Fruit fly (Drosophila melanogaster) whole organism, wandering third instar larva: ENCODE measurements around the gene tj.

Experiments used
- Abd-B ChIP-seq: fragments of >200 bp; optimal IDR thresholded peaks from 2 replicates; lab custom pipeline; 2017; ENCODE audit warnings: missing biosample characterization, missing genetic modification characterization
- CG32264 ChIP-seq: fragments of 200-800 bp; sonication (Bioruptor generic); optimal IDR thresholded peaks from 2 replicates; lab custom pipeline; 2016; ENCODE audit warnings: missing biosample characterization, missing genetic modification characterization
- CG9705 ChIP-seq: fragments of 200-800 bp; sonication (Bioruptor generic); optimal IDR thresholded peaks from 2 replicates; lab custom pipeline; 2018; ENCODE audit warnings: missing biosample characterization, mild to moderate bottlenecking, missing genetic modification characterization
- CrebA ChIP-seq: fragments of 200-800 bp; sonication (Bioruptor generic); optimal IDR thresholded peaks from 2 replicates; lab custom pipeline; 2016; ENCODE audit warnings: missing biosample characterization, mild to moderate bottlenecking, missing genetic modification characterization, borderline replicate concordance
- Dfd ChIP-seq: fragments of >200 bp; optimal IDR thresholded peaks from 2 replicates; lab custom pipeline; 2017; ENCODE audit warnings: missing biosample characterization, missing genetic modification characterization
- Dif ChIP-seq: fragments of 200-275, 200-300 bp; sonication (Bioruptor generic); optimal IDR thresholded peaks from 2 replicates; lab custom pipeline; 2018; ENCODE audit warnings: missing biosample characterization, missing genetic modification characterization; ENCODE audit not compliant: partially characterized antibody
- GATAd ChIP-seq: sonication (Bioruptor generic); optimal IDR thresholded peaks from 2 replicates; lab custom pipeline; 2016; ENCODE audit warnings: missing biosample characterization, missing genetic modification characterization
- HLH106 ChIP-seq: fragments of 200-800 bp; optimal IDR thresholded peaks from 3 replicates; lab custom pipeline; 2019; ENCODE audit warnings: missing biosample characterization, mild to moderate bottlenecking, missing genetic modification characterization, moderate library complexity
- Hnf4 ChIP-seq: fragments of 200-800 bp; sonication (Bioruptor generic); optimal IDR thresholded peaks from 2 replicates; lab custom pipeline; 2016; ENCODE audit warnings: missing biosample characterization, mild to moderate bottlenecking, missing genetic modification characterization
- Jra ChIP-seq: sonication (Bioruptor generic); optimal IDR thresholded peaks from 2 replicates; lab custom pipeline; 2016; ENCODE audit warnings: missing biosample characterization, missing genetic modification characterization
- Mio ChIP-seq: sonication (Bioruptor generic); optimal IDR thresholded peaks from 2 replicates; lab custom pipeline; 2016; ENCODE audit warnings: missing biosample characterization, missing genetic modification characterization
- Myc ChIP-seq: fragments of >200 bp; optimal IDR thresholded peaks from 2 replicates; lab custom pipeline; 2017
- N ChIP-seq: fragments of >200 bp; optimal IDR thresholded peaks from 2 replicates; lab custom pipeline; 2018; ENCODE audit warnings: missing biosample characterization, missing external identifiers, missing genetic modification characterization
- OdsH ChIP-seq: fragments of 200-800 bp; sonication (Bioruptor generic); optimal IDR thresholded peaks from 2 replicates; lab custom pipeline; 2016; ENCODE audit warnings: missing biosample characterization, mild to moderate bottlenecking, missing genetic modification characterization
- Rel ChIP-seq, 2 experiments: fragments of 200-800 bp; sonication (Bioruptor generic) in 1 of 2; optimal IDR thresholded peaks; 2 replicates in 1 of 2; 3 replicates in 1 of 2; lab custom pipeline; 2016 to 2019; ENCODE audit warnings: mild to moderate bottlenecking in 2 of 2, missing biosample characterization in 2 of 2, missing genetic modification characterization in 2 of 2, moderate library complexity in 1 of 2
- Sp1 ChIP-seq: fragments of 200-800 bp; sonication (Bioruptor generic); optimal IDR thresholded peaks from 3 replicates; lab custom pipeline; 2019; ENCODE audit warnings: missing biosample characterization, mild to moderate bottlenecking, missing genetic modification characterization, moderate library complexity
- brk ChIP-seq: fragments of 200-800 bp; sonication (Bioruptor generic); optimal IDR thresholded peaks from 2 replicates; lab custom pipeline; 2016; ENCODE audit warnings: missing biosample characterization, mild to moderate bottlenecking, missing genetic modification characterization
- dl ChIP-seq, 2 experiments: fragments of 175-275, 200-275 bp in 1 of 2; fragments of 200-275 bp in 1 of 2; sonication (Bioruptor generic); optimal IDR thresholded peaks; lab custom pipeline; 2018; ENCODE audit warnings: mild to moderate bottlenecking in 2 of 2, missing biosample characterization in 2 of 2, missing genetic modification characterization in 2 of 2, moderate library complexity in 2 of 2; ENCODE audit not compliant: partially characterized antibody in 2 of 2, insufficient read depth in 1 of 2
- dmrt93B ChIP-seq: fragments of 200-800 bp; sonication (Bioruptor generic); optimal IDR thresholded peaks from 2 replicates; lab custom pipeline; 2018; ENCODE audit warnings: missing biosample characterization, mild to moderate bottlenecking, missing genetic modification characterization
- dsf ChIP-seq: sonication (Bioruptor generic); optimal IDR thresholded peaks from 2 replicates; lab custom pipeline; 2016; ENCODE audit warnings: missing biosample characterization, missing genetic modification characterization, borderline replicate concordance
- ey ChIP-seq: fragments of 200-800 bp; sonication (Bioruptor generic); optimal IDR thresholded peaks from 2 replicates; lab custom pipeline; 2016; ENCODE audit warnings: missing biosample characterization, missing genetic modification characterization
- foxo ChIP-seq, 2 experiments: fragments of 200-800 bp; sonication (Bioruptor generic); optimal IDR thresholded peaks; 2 replicates in 1 of 2; 3 replicates in 1 of 2; lab custom pipeline; 2016 to 2017; ENCODE audit warnings: missing biosample characterization in 2 of 2, missing genetic modification characterization in 2 of 2
- h ChIP-seq: fragments of 200-800 bp; sonication (Bioruptor generic); optimal IDR thresholded peaks from 3 replicates; lab custom pipeline; 2016; ENCODE audit warnings: missing biosample characterization, mild to moderate bottlenecking, missing genetic modification characterization
- lola ChIP-seq: fragments of >200 bp; optimal IDR thresholded peaks from 2 replicates; lab custom pipeline; 2017; ENCODE audit warnings: missing biosample characterization, missing genetic modification characterization
- pan ChIP-seq: fragments of >200 bp; optimal IDR thresholded peaks from 2 replicates; lab custom pipeline; 2017
- rgr ChIP-seq: fragments of 200-800 bp; sonication (Bioruptor generic); optimal IDR thresholded peaks from 3 replicates; lab custom pipeline; 2016; ENCODE audit warnings: missing biosample characterization, mild to moderate bottlenecking, missing genetic modification characterization
- sage ChIP-seq: fragments of 200-800 bp; sonication (Bioruptor generic); optimal IDR thresholded peaks from 2 replicates; lab custom pipeline; 2016; ENCODE audit warnings: missing biosample characterization, mild to moderate bottlenecking, missing genetic modification characterization
- sv ChIP-seq: fragments of 200-800 bp; sonication (Bioruptor generic); optimal IDR thresholded peaks from 3 replicates; lab custom pipeline; 2016; ENCODE audit warnings: missing biosample characterization, missing genetic modification characterization
- tai ChIP-seq: sonication (Bioruptor generic); optimal IDR thresholded peaks from 2 replicates; lab custom pipeline; 2016; ENCODE audit warnings: missing biosample characterization, missing genetic modification characterization
- usp ChIP-seq: fragments of >200 bp; optimal IDR thresholded peaks from 2 replicates; lab custom pipeline; 2017; ENCODE audit warnings: missing biosample characterization, missing genetic modification characterization
- woc ChIP-seq: sonication (Bioruptor generic); optimal IDR thresholded peaks from 2 replicates; lab custom pipeline; 2016; ENCODE audit warnings: missing biosample characterization, mild to moderate bottlenecking, missing genetic modification characterization

Gene tj

DNA sequence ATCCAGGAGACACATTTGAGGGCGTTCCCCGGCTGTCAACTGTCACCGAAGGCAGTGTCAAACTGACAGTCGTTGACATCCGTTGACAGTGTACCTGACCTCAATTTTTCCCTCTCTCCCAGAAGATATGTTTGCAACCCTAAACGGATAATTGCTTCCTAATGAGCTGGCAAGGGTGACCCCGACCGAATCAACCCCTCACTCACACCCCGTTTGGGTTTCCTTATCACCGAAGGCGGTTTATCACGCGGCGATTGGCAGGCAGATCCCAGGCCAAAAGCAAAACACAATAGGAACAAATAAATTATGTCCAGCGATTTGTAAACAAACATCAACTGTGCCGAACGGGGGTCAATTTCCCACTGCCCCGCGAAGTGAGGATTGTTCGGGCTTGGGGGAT, 4.7 kb upstream of the tj start:
- no peak for TF ChIP-seq Dif (GFP tag; lab: Kevin White, UChicago)
- TF ChIP-seq CG9705 (GFP tag; lab: Kevin White, UChicago), result no peak
- TF ChIP-seq CG32264 (GFP tag; lab: Kevin White, UChicago), result no peak
- no peak for TF ChIP-seq HLH106 (tag; lab: Kevin White, UChicago)
- no peak for TF ChIP-seq Sp1 (GFP tag; lab: Kevin White, UChicago)
- TF ChIP-seq OdsH (GFP tag; lab: Kevin White, UChicago), result no peak
- no peak for TF ChIP-seq h (GFP tag; lab: Kevin White, UChicago)
- TF ChIP-seq tai, result no peak
- no peak for TF ChIP-seq N (GFP tag; lab: Kevin White, UChicago)

DNA sequence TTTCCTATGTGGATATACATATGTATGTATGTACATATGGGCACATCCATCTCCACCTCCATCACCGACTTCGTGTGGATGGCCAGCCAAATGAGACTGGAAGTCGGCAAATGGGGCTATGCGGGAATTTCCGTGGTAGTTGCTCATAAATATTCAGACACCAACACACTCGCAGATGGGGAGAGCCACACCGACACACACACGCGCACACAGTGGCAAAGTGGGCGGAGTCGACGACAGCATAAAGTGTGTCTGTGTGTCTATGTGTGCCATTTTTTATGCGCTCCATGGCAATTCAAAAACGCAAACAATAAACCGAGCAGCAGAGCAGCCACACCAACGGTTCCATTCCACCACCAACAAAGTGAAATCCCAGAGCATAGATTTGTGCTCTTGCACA, 1.2 kb upstream of the tj start:
- TF ChIP-seq Mio (GFP tag; lab: Kevin White, UChicago) (no peak), usp (GFP tag; lab: Kevin White, UChicago) (no peak), Dfd (no peak), Sp1 (GFP tag; lab: Kevin White, UChicago) (no peak), HLH106 (tag; lab: Kevin White, UChicago) (no peak), Myc (lab: Kevin White, UChicago) (no peak), CG9705 (GFP tag; lab: Kevin White, UChicago) (no peak), Abd-B (no peak), sv (GFP tag; lab: Kevin White, UChicago) (no peak), Hnf4 (GFP tag; lab: Kevin White, UChicago) (no peak), rgr (GFP tag; lab: Kevin White, UChicago) (no peak), dl (GFP tag; optimal IDR thresholded peaks at IDR 0.05; lab: Kevin White, UChicago; ENCODE audit: insufficient read depth in 1 of 2, partially characterized antibody in 2 of 2) (no peak), Jra (GFP tag; lab: Kevin White, UChicago) (no peak), woc (GFP tag; lab: Kevin White, UChicago) (no peak), Dif (GFP tag; lab: Kevin White, UChicago) (no peak), dmrt93B (GFP tag; lab: Kevin White, UChicago) (no peak)

- no peak for TF ChIP-seq Dfd
- TF ChIP-seq Abd-B, result no peak
- TF ChIP-seq sv (GFP tag; lab: Kevin White, UChicago), result no peak
- TF ChIP-seq pan (lab: Kevin White, UChicago), result no peak
- TF ChIP-seq, all 38 proteins: peak for 0
Observed at dm6 chr2L:19463405-19463804, 662 bp upstream of the tj start.

DNA sequence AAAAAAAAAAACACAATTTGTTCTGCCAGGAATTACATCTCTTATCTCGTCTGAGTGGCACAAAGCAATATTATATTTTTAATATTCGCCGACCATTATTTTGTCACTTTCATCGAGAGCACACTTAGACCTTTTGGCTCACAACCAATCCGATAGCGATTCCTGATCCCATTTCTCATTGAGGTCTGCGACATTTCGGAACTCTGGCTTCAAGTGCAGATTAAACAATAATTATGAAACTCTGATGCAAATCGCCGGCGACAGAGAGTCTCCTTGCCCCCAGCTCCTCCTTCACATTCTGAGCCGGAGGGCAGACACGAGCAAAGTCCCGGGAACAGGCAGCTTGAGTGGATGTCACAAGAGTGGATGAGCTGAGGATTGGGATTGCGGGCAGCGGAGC, 5.0 kb downstream of the tj start:
- no peak for TF ChIP-seq Dif (GFP tag; lab: Kevin White, UChicago)
- TF ChIP-seq sv (GFP tag; lab: Kevin White, UChicago), result no peak
- no peak for TF ChIP-seq Rel (GFP tag; optimal IDR thresholded peaks at IDR 0.05; lab: Kevin White, UChicago)
- no peak for TF ChIP-seq Rel (tag; optimal IDR thresholded peaks at IDR 0.05; lab: Kevin White, UChicago)
- no peak for TF ChIP-seq CrebA (GFP tag; lab: Kevin White, UChicago)
- no peak for TF ChIP-seq Sp1 (GFP tag; lab: Kevin White, UChicago)
- TF ChIP-seq dl (GFP tag; optimal IDR thresholded peaks at IDR 0.05; lab: Kevin White, UChicago; ENCODE audit: insufficient read depth in 1 of 2, partially characterized antibody in 2 of 2), result no peak
- no peak for TF ChIP-seq lola (GFP tag; lab: Kevin White, UChicago)
- TF ChIP-seq GATAd (GFP tag; lab: Kevin White, UChicago), result no peak
- no peak for TF ChIP-seq pan (lab: Kevin White, UChicago)

dm6 chr2L:19469751-19470150, 5.7 kb downstream of the tj start:
- TF ChIP-seq foxo (GFP tag; optimal IDR thresholded peaks at IDR 0.05; lab: Kevin White, UChicago) (no peak), GATAd (GFP tag; lab: Kevin White, UChicago) (no peak), dl (GFP tag; optimal IDR thresholded peaks at IDR 0.05; lab: Kevin White, UChicago; ENCODE audit: insufficient read depth in 1 of 2, partially characterized antibody in 2 of 2) (no peak), pan (lab: Kevin White, UChicago) (no peak), sage (no peak), dsf (no peak), Sp1 (GFP tag; lab: Kevin White, UChicago) (no peak), Myc (lab: Kevin White, UChicago) (no peak), h (GFP tag; lab: Kevin White, UChicago) (no peak), Jra (GFP tag; lab: Kevin White, UChicago) (no peak), ey (no peak), brk (GFP tag; lab: Kevin White, UChicago) (no peak), N (GFP tag; lab: Kevin White, UChicago) (no peak), CrebA (GFP tag; lab: Kevin White, UChicago) (no peak), CG32264 (GFP tag; lab: Kevin White, UChicago) (no peak), Dif (GFP tag; lab: Kevin White, UChicago) (no peak), usp (GFP tag; lab: Kevin White, UChicago) (no peak), dmrt93B (GFP tag; lab: Kevin White, UChicago) (no peak), Dfd (no peak)
